Fruit fly (Drosophila melanogaster): ENCODE data around the gene CG13250.
A peak's percentile ranks its signal among the peaks of the same experiment; 100 is the strongest.

DNA sequence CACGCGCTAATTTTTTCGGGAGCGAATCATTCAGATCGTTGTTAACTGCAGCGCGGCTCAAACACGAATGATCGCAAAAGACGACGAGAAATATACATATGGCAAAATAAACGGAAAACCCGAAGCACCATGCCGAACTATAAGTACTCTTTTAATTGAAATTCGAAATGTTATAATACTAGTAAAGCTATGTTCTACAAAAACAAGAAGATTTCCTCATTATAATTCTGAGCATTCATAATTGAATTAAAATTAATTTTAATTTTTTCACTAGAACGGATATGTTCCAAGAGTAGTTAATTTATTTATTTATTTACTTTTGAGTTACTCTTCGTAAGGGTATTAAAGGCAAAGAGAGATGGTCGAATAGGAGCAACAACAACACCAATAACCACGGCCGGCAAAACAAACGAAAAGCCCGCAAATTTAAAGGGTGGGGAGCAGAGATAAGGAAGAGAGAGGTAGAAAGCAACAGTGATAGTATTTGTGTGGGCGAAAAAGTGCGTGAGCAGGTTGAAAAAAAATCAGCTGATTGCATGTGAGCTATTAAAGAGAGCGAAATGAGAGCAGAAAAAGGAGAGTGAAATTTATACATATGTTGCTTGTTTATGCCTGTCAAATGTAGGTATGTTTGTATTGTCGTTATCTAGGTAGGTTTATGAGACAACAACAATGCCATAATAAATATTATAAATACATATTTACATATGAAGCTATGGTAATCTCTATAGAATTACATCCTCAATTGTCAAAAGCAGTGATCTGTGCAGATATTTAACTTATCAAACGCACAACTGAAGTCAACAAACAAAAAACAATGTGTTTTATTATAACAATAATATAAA lies 39.9 kb upstream of the CG13250 start:
- TF ChIP-seq Ets21C (GFP tag; optimal IDR thresholded peaks at IDR 0.05) (peak; percentile 80), Sox102F (GFP tag; optimal IDR thresholded peaks at IDR 0.05) (peak; percentile 92), Blimp-1 (GFP tag; optimal IDR thresholded peaks at IDR 0.05) (peak; percentile 75), CG34406 (GFP tag; optimal IDR thresholded peaks at IDR 0.05) (peak; percentile 95), CG6854 (GFP tag; optimal IDR thresholded peaks at IDR 0.05) (peak; percentile 84), Smox (GFP tag; optimal IDR thresholded peaks at IDR 0.05) (peak; percentile 92), OdsH (GFP tag; optimal IDR thresholded peaks at IDR 0.05) (peak; percentile 88), CG15336 (GFP tag; IDR thresholded peaks at IDR 0.05) (peak; percentile 97), CG11294 (GFP tag; IDR thresholded peaks at IDR 0.05) (peak; percentile 60), Sox15 (GFP tag; optimal IDR thresholded peaks at IDR 0.05) (peak; percentile 83), CG10631 (GFP tag; optimal IDR thresholded peaks at IDR 0.05) (peak; percentile 82)
